Fruit fly (Drosophila melanogaster) whole organism, embryonic: ENCODE results near the gene CG7352.

Source experiments
- Atf-2 ChIP-seq: fragments of 200-800 bp; sonication (Bioruptor generic); optimal IDR thresholded peaks from 2 replicates; lab custom pipeline; 2016; ENCODE audit warnings: missing biosample characterization, missing genetic modification characterization
- CG11398 ChIP-seq: fragments of 200-800 bp; sonication (Bioruptor generic); optimal IDR thresholded peaks from 2 replicates; lab custom pipeline; 2016; ENCODE audit warnings: missing biosample characterization, missing genetic modification characterization
- CG11695 ChIP-seq: fragments of 200-800 bp; sonication (Bioruptor generic); IDR thresholded peaks from 3 replicates; pipeline ENCODE4 v1.3.6; 2022; ENCODE audit warnings: missing biosample characterization, missing genetic modification characterization
- CG12155 ChIP-seq: fragments of 200-800 bp; sonication (Bioruptor generic); optimal IDR thresholded peaks from 3 replicates; lab custom pipeline; 2016; ENCODE audit warnings: missing biosample characterization, missing genetic modification characterization
- CG15011 ChIP-seq: fragments of 200-800 bp; sonication (Bioruptor generic); optimal IDR thresholded peaks from 3 replicates; lab custom pipeline; 2018; ENCODE audit warnings: missing biosample characterization, mild to moderate bottlenecking, missing genetic modification characterization
- CG15601 ChIP-seq: fragments of 200-800 bp; sonication (Bioruptor generic); optimal IDR thresholded peaks from 3 replicates; lab custom pipeline; 2019; ENCODE audit warnings: missing biosample characterization, mild to moderate bottlenecking, missing genetic modification characterization, moderate library complexity
- CG1647 ChIP-seq: fragments of 200-800 bp; sonication (Bioruptor generic); optimal IDR thresholded peaks from 3 replicates; lab custom pipeline; 2016; ENCODE audit warnings: missing biosample characterization, missing genetic modification characterization
- CG16813 ChIP-seq: fragments of 200-800 bp; sonication (Bioruptor generic); IDR thresholded peaks from 3 replicates; pipeline ENCODE4 v1.3.6; 2022; ENCODE audit warnings: missing biosample characterization, missing genetic modification characterization; ENCODE audit not compliant: partially characterized antibody
- CG32532 ChIP-seq: fragments of 200-800 bp; sonication (Bioruptor generic); IDR thresholded peaks from 2 replicates; pipeline ENCODE4 v1.3.6; 2022; ENCODE audit warnings: missing biosample characterization, missing genetic modification characterization
- CG34224 ChIP-seq: fragments of 200-800 bp; sonication (Bioruptor generic); IDR thresholded peaks from 3 replicates; pipeline ENCODE4 v1.3.6; 2022; ENCODE audit warnings: missing biosample characterization, missing genetic modification characterization; ENCODE audit not compliant: partially characterized antibody
- CG7839 ChIP-seq: fragments of 200-800 bp; sonication (Bioruptor generic); optimal IDR thresholded peaks from 3 replicates; lab custom pipeline; 2018; ENCODE audit warnings: missing biosample characterization, mild to moderate bottlenecking, missing genetic modification characterization, moderate library complexity
- CG8290 ChIP-seq, 3 experiments: fragments of 200-800 bp; sonication (Bioruptor generic); optimal IDR thresholded peaks; 2 replicates each; lab custom pipeline; 2016 to 2019; ENCODE audit warnings: missing biosample characterization in 3 of 3, missing genetic modification characterization in 3 of 3, mild to moderate bottlenecking in 2 of 3, moderate library complexity in 1 of 3
- CTCF ChIP-seq: fragments of 200-800 bp; sonication (Bioruptor generic); optimal IDR thresholded peaks from 2 replicates; lab custom pipeline; 2017; ENCODE audit warnings: missing biosample characterization, mild to moderate bottlenecking, missing genetic modification characterization, moderate library complexity
- Dad ChIP-seq: fragments of 200-800 bp; sonication (Bioruptor generic); optimal IDR thresholded peaks from 3 replicates; lab custom pipeline; 2016; ENCODE audit warnings: missing biosample characterization, missing genetic modification characterization
- Dbx ChIP-seq: fragments of 200-800 bp; sonication (Bioruptor generic); IDR thresholded peaks from 3 replicates; pipeline ENCODE4 v1.3.6; 2022; ENCODE audit warnings: missing biosample characterization, missing genetic modification characterization
- Dip3 ChIP-seq: fragments of 200-800 bp; sonication (Bioruptor generic); optimal IDR thresholded peaks from 3 replicates; lab custom pipeline; 2016; ENCODE audit warnings: missing biosample characterization, missing genetic modification characterization
- Ets97D ChIP-seq: fragments of 200-800 bp; sonication (Bioruptor generic); optimal IDR thresholded peaks from 3 replicates; lab custom pipeline; 2016; ENCODE audit warnings: missing biosample characterization, missing genetic modification characterization
- Fer1 ChIP-seq: fragments of 200-800 bp; sonication (Bioruptor generic); optimal IDR thresholded peaks from 2 replicates; lab custom pipeline; 2017; ENCODE audit warnings: missing biosample characterization, mild to moderate bottlenecking, missing genetic modification characterization
- Fer2 ChIP-seq: fragments of 200-800 bp; sonication (Bioruptor generic); optimal IDR thresholded peaks from 2 replicates; lab custom pipeline; 2018; ENCODE audit warnings: missing biosample characterization, mild to moderate bottlenecking, missing genetic modification characterization, moderate library complexity
- HLH4C ChIP-seq: fragments of 200-800 bp; sonication (Bioruptor generic); IDR thresholded peaks from 3 replicates; pipeline ENCODE4 v1.3.6; 2022; ENCODE audit warnings: missing biosample characterization, missing genetic modification characterization; ENCODE audit not compliant: partially characterized antibody
- Hmr ChIP-seq: fragments of 200-800 bp; sonication (Bioruptor generic); optimal IDR thresholded peaks from 3 replicates; lab custom pipeline; 2017; ENCODE audit warnings: mild to moderate bottlenecking, missing biosample characterization, missing genetic modification reagents, missing genetic modification characterization
- Hr3 ChIP-seq: fragments of 200-800 bp; sonication (Bioruptor generic); optimal IDR thresholded peaks from 3 replicates; lab custom pipeline; 2016; ENCODE audit warnings: missing biosample characterization, missing genetic modification characterization
- Hr51 ChIP-seq, 2 experiments: fragments of 200-800 bp; sonication (Bioruptor generic); optimal IDR thresholded peaks; 2 replicates in 1 of 2; 3 replicates in 1 of 2; lab custom pipeline; 2016 to 2018; ENCODE audit warnings: missing biosample characterization in 2 of 2, missing genetic modification characterization in 2 of 2, mild to moderate bottlenecking in 1 of 2, moderate library complexity in 1 of 2
- Max ChIP-seq: fragments of 200-800 bp; sonication (Bioruptor generic); optimal IDR thresholded peaks from 2 replicates; lab custom pipeline; 2016; ENCODE audit warnings: missing biosample characterization, mild to moderate bottlenecking, missing genetic modification characterization
- Opbp ChIP-seq: fragments of 200-800 bp; sonication (Bioruptor generic); IDR thresholded peaks from 3 replicates; pipeline ENCODE4 v1.3.6; 2022; ENCODE audit warnings: missing biosample characterization, missing genetic modification characterization; ENCODE audit not compliant: partially characterized antibody
- Pdp1 ChIP-seq, 2 experiments: fragments of 200-800 bp; sonication (Bioruptor generic); optimal IDR thresholded peaks; 3 replicates each; lab custom pipeline; 2016; ENCODE audit warnings: missing biosample characterization in 2 of 2, missing genetic modification characterization in 2 of 2, mild to moderate bottlenecking in 1 of 2, moderate library complexity in 1 of 2
- chif ChIP-seq, 2 experiments: fragments of 200-800 bp; sonication (Bioruptor generic); optimal IDR thresholded peaks; 3 replicates each; lab custom pipeline; 2016; ENCODE audit warnings: missing biosample characterization in 2 of 2, missing genetic modification characterization in 2 of 2
- chinmo ChIP-seq: fragments of 200-800 bp; sonication (Bioruptor generic); IDR thresholded peaks from 4 replicates; pipeline ENCODE4 v1.3.6; 2022; ENCODE audit warnings: missing biosample characterization, missing genetic modification characterization; ENCODE audit not compliant: partially characterized antibody
- dm ChIP-seq: fragments of 200-800 bp; sonication (Bioruptor generic); optimal IDR thresholded peaks from 3 replicates; lab custom pipeline; 2016; ENCODE audit warnings: missing biosample characterization, missing genetic modification characterization
- exex ChIP-seq: fragments of 200-800 bp; sonication (Bioruptor generic); optimal IDR thresholded peaks from 4 replicates; lab custom pipeline; 2018; ENCODE audit warnings: missing biosample characterization, mild to moderate bottlenecking, missing genetic modification characterization, moderate library complexity
- fd96Cb ChIP-seq: fragments of 200-800 bp; sonication (Bioruptor generic); optimal IDR thresholded peaks from 2 replicates; lab custom pipeline; 2018; ENCODE audit warnings: missing biosample characterization, mild to moderate bottlenecking, missing genetic modification characterization, moderate library complexity
- gem ChIP-seq: fragments of 200-800 bp; sonication (Bioruptor generic); optimal IDR thresholded peaks from 2 replicates; lab custom pipeline; 2019; ENCODE audit warnings: missing biosample characterization, mild to moderate bottlenecking, missing genetic modification characterization, moderate library complexity
- gfzf ChIP-seq: fragments of 200-800 bp; sonication (Bioruptor generic); optimal IDR thresholded peaks from 2 replicates; lab custom pipeline; 2016; ENCODE audit warnings: missing biosample characterization, mild to moderate bottlenecking, missing genetic modification characterization, moderate library complexity
- grau ChIP-seq: fragments of 200-800 bp; optimal IDR thresholded peaks from 3 replicates; lab custom pipeline; 2019; ENCODE audit warnings: missing biosample characterization, mild to moderate bottlenecking, missing genetic modification characterization, moderate library complexity
- kay ChIP-seq: fragments of 200-800 bp; sonication (Bioruptor generic); optimal IDR thresholded peaks from 2 replicates; lab custom pipeline; 2016; ENCODE audit warnings: missing biosample characterization, missing genetic modification characterization
- ken ChIP-seq: fragments of 200-800 bp; sonication (Bioruptor generic); IDR thresholded peaks from 3 replicates; pipeline ENCODE4 v1.3.6; 2022; ENCODE audit warnings: missing biosample characterization, missing genetic modification characterization
- mld ChIP-seq: fragments of 200-800 bp; sonication (Bioruptor generic); IDR thresholded peaks from 3 replicates; pipeline ENCODE4 v1.3.6; 2022; ENCODE audit warnings: missing biosample characterization, missing genetic modification characterization; ENCODE audit not compliant: partially characterized antibody
- pfk ChIP-seq: fragments of 200-800 bp; sonication (Bioruptor generic); optimal IDR thresholded peaks from 2 replicates; lab custom pipeline; 2018; ENCODE audit warnings: missing biosample characterization, mild to moderate bottlenecking, missing genetic modification characterization, moderate library complexity
- phol ChIP-seq: fragments of 200-800 bp; sonication (Bioruptor generic); optimal IDR thresholded peaks from 3 replicates; lab custom pipeline; 2018; ENCODE audit warnings: missing biosample characterization, mild to moderate bottlenecking, missing genetic modification characterization, moderate library complexity
- pum ChIP-seq: fragments of 200-800 bp; sonication (Bioruptor generic); optimal IDR thresholded peaks from 2 replicates; lab custom pipeline; 2016; ENCODE audit warnings: missing biosample characterization, missing genetic modification characterization
- ranshi ChIP-seq: fragments of 200-800 bp; sonication (Bioruptor generic); IDR thresholded peaks from 2 replicates; pipeline ENCODE4 v1.3.6; 2022; ENCODE audit warnings: missing biosample characterization, missing genetic modification characterization
- row ChIP-seq: fragments of 200-800 bp; sonication (Bioruptor generic); IDR thresholded peaks from 3 replicates; pipeline ENCODE4 v1.3.6; 2022; ENCODE audit warnings: missing biosample characterization, missing genetic modification characterization
- shn ChIP-seq: fragments of 200-800 bp; sonication (Bioruptor generic); optimal IDR thresholded peaks from 3 replicates; lab custom pipeline; 2016; ENCODE audit warnings: missing biosample characterization, missing genetic modification characterization
- slbo ChIP-seq: fragments of 200-800 bp; sonication (Bioruptor generic); IDR thresholded peaks from 2 replicates; pipeline ENCODE4 v1.3.6; 2022; ENCODE audit warnings: missing biosample characterization, missing genetic modification characterization
- sna ChIP-seq: fragments of 200-800 bp; sonication (Bioruptor generic); IDR thresholded peaks from 2 replicates; pipeline ENCODE4 v1.3.6; 2022; ENCODE audit warnings: missing biosample characterization, missing genetic modification characterization; ENCODE audit not compliant: partially characterized antibody
- so ChIP-seq: fragments of 200-800 bp; sonication (Bioruptor generic); IDR thresholded peaks from 3 replicates; pipeline ENCODE4 v1.3.6; 2022; ENCODE audit warnings: missing biosample characterization, missing genetic modification characterization
- tin ChIP-seq: fragments of 200-800 bp; sonication (Bioruptor generic); optimal IDR thresholded peaks from 3 replicates; lab custom pipeline; 2016; ENCODE audit warnings: missing biosample characterization, missing genetic modification characterization
- twi ChIP-seq: fragments of 200-800 bp; optimal IDR thresholded peaks from 2 replicates; lab custom pipeline; 2019; ENCODE audit warnings: missing biosample characterization, mild to moderate bottlenecking, missing genetic modification characterization, moderate library complexity
- usp ChIP-seq: fragments of >200 bp; optimal IDR thresholded peaks from 2 replicates; lab custom pipeline; 2017; ENCODE audit warnings: missing biosample characterization, missing genetic modification characterization

CG7352 gene

DNA sequence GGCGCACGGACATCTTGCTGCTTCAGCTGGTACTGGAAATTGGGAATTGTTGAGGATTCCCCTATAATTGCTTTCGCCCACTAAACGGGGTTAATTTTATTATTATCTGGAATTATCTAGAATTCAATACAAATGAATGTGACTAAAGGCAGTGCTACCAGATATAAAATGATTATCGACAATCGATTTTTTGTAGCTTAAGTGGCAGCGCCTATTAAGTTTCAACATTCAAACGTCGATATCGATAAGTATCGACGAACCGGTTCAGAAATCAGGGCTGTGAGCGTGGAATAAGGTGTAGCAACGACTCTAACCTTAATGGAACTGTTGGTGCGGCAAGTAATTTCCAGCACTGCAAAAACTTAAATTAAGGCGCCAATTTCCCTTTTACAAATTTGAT lies 42.3 kb upstream of the CG7352 start, which contains the start of gene Sgt1 (continued):
- peak; percentile 91 for TF ChIP-seq HLH4C (GFP tag; lab: Robert Waterston, UW)
- peak; percentile 30 for TF ChIP-seq CG8290 (GFP tag; optimal IDR thresholded peaks at IDR 0.05; lab: Kevin White, UChicago)
- TF ChIP-seq CG8290 (tag; optimal IDR thresholded peaks at IDR 0.05; lab: Kevin White, UChicago) = no peak
- TF ChIP-seq CG16813 (GFP tag; lab: Robert Waterston, UW) = peak; percentile 81
- peak in 1 of 2 experiments; percentile 17 for TF ChIP-seq Hr51 (GFP tag; optimal IDR thresholded peaks at IDR 0.05; lab: Kevin White, UChicago)
- peak; percentile 23 for TF ChIP-seq tin (GFP tag; lab: Kevin White, UChicago)
- no peak for TF ChIP-seq fd96Cb (tag; lab: Kevin White, UChicago)
- TF ChIP-seq ranshi (GFP tag; lab: Robert Waterston, UW) = no peak
- peak; percentile 77 for TF ChIP-seq Hmr (GFP tag; lab: Kevin White, UChicago)
- TF ChIP-seq pum (GFP tag; lab: Kevin White, UChicago) = peak; percentile 12
- TF ChIP-seq gem (tag; lab: Kevin White, UChicago) = no peak
- 0 out of 2 replicates have a peak, but pooled peaks have one; percentile 4 for TF ChIP-seq CG32532 (GFP tag; lab: Robert Waterston, UW)
- TF ChIP-seq shn (GFP tag; lab: Kevin White, UChicago) = peak; percentile 50
- TF ChIP-seq Pdp1 (GFP tag; optimal IDR thresholded peaks at IDR 0.05; lab: Kevin White, UChicago) = peak in 1 of 2 experiments; percentile 37
- peak; percentile 41 for TF ChIP-seq dm (GFP tag; lab: Kevin White, UChicago)
- TF ChIP-seq gfzf = peak; percentile 56
- TF ChIP-seq slbo = peak; percentile 71
- peak; percentile 4 to 15 for TF ChIP-seq chif (GFP tag; optimal IDR thresholded peaks at IDR 0.05; lab: Kevin White, UChicago)
- TF ChIP-seq CG11398 = no peak
- TF ChIP-seq Dip3 (GFP tag; lab: Kevin White, UChicago) = peak; percentile 23
- no peak for TF ChIP-seq CG11695
- TF ChIP-seq so (GFP tag; lab: Robert Waterston, UW) = 0 out of 3 replicates have a peak, but pooled peaks have one; percentile 24
- peak; percentile 87 for TF ChIP-seq Ets97D (GFP tag; lab: Kevin White, UChicago)
- TF ChIP-seq twi = no peak
- peak; percentile 11 for TF ChIP-seq Hr3 (GFP tag; lab: Kevin White, UChicago)
- no peak for TF ChIP-seq pfk
- peak; percentile 89 for TF ChIP-seq CG34224 (GFP tag; lab: Robert Waterston, UW)
- 0 out of 3 replicates have a peak, but pooled peaks have one; percentile 54 for TF ChIP-seq ken (GFP tag; lab: Robert Waterston, UW)
- TF ChIP-seq exex (tag; lab: Kevin White, UChicago) = peak; percentile 73
- peak; percentile 36 for TF ChIP-seq grau (tag; lab: Kevin White, UChicago)
- peak; percentile 45 for TF ChIP-seq Dad (GFP tag; lab: Kevin White, UChicago)
- peak; percentile 82; the same call in 2 of the 3 replicates for TF ChIP-seq Opbp (GFP tag; lab: Robert Waterston, UW)
- peak; percentile 44 for TF ChIP-seq CG12155
- no peak for TF ChIP-seq CG15011 (GFP tag; lab: Kevin White, UChicago)
- peak; percentile 56 for TF ChIP-seq CTCF (GFP tag; lab: Kevin White, UChicago)
- no peak for TF ChIP-seq chinmo (GFP tag; lab: Robert Waterston, UW)
- TF ChIP-seq row (GFP tag; lab: Robert Waterston, UW) = peak; percentile 41; the same call in 2 of the 3 replicates
- peak; percentile 59 for TF ChIP-seq CG15601 (tag; lab: Kevin White, UChicago)
- no peak for TF ChIP-seq kay (GFP tag; lab: Kevin White, UChicago)
- no peak for TF ChIP-seq CG1647 (GFP tag; lab: Kevin White, UChicago)
- TF ChIP-seq Fer2 = peak; percentile 14
- no peak for TF ChIP-seq usp (GFP tag; lab: Kevin White, UChicago)
- 0 out of 3 replicates have a peak, but pooled peaks have one; percentile 29 for TF ChIP-seq Dbx (GFP tag; lab: Robert Waterston, UW)
- TF ChIP-seq Fer1 = peak; percentile 21
- TF ChIP-seq Max (GFP tag; lab: Kevin White, UChicago) = peak; percentile 34
- TF ChIP-seq CG7839 (tag; lab: Kevin White, UChicago) = peak; percentile 33
- peak; percentile 81 for TF ChIP-seq sna (GFP tag; lab: Robert Waterston, UW)
- TF ChIP-seq phol (tag; lab: Kevin White, UChicago) = peak; percentile 69
- no peak for TF ChIP-seq Atf-2 (GFP tag; lab: Kevin White, UChicago)
- TF ChIP-seq mld = peak; percentile 88
